Worm (Caenorhabditis elegans): Measurements from ENCODE around the gene pigg-1.
A peak's percentile ranks its signal among the peaks of the same experiment; 100 is the strongest.

- TF ChIP-seq elt-2 (tag; optimal IDR thresholded peaks at IDR 0.05) (peak; percentile 98), mdl-1 (tag; optimal IDR thresholded peaks at IDR 0.05) (no peak), skn-1 (tag; optimal IDR thresholded peaks at IDR 0.05) (peak; percentile 17), ceh-9 (tag; optimal IDR thresholded peaks at IDR 0.05) (no peak), daf-12 (tag; optimal IDR thresholded peaks at IDR 0.05) (no peak), ama-1 (optimal IDR thresholded peaks at IDR 0.05) (no peak), unc-62 (GFP tag; optimal IDR thresholded peaks at IDR 0.05) (no peak), zag-1 (tag; optimal IDR thresholded peaks at IDR 0.05) (no peak), elt-1 (tag; optimal IDR thresholded peaks at IDR 0.05) (no peak)
Observed at ce11 chrII:8625163-8625562, 25.1 kb upstream of the pigg-1 start, which contains the start of gene sptf-2.

Measured in whole organism, L3 larva.